Fruit fly (Drosophila melanogaster) whole organism, embryonic: ENCODE measurements around the gene wdn.

Experiments
- Aef1 ChIP-seq: fragments of 200-800 bp; sonication (Bioruptor generic); IDR thresholded peaks from 3 replicates; pipeline ENCODE4 v1.3.6; 2022; ENCODE audit warnings: missing biosample characterization, missing genetic modification characterization
- Antp ChIP-seq: fragments of 200-800 bp; sonication (Bioruptor generic); optimal IDR thresholded peaks from 3 replicates; lab custom pipeline; 2016; ENCODE audit warnings: missing biosample characterization, missing genetic modification characterization
- Atf6 ChIP-seq: fragments of 200-800 bp; sonication (Bioruptor generic); IDR thresholded peaks from 2 replicates; pipeline ENCODE4 v1.3.6; 2022; ENCODE audit warnings: missing biosample characterization, missing genetic modification characterization
- Bgb ChIP-seq: fragments of 200-800 bp; sonication (Bioruptor generic); IDR thresholded peaks from 2 replicates; pipeline ENCODE4 v1.3.6; 2022; ENCODE audit warnings: missing biosample characterization, missing genetic modification characterization; ENCODE audit not compliant: partially characterized antibody
- CG11247 ChIP-seq: fragments of 200-800 bp; sonication (Bioruptor generic); IDR thresholded peaks from 2 replicates; pipeline ENCODE4 v1.3.6; 2022; ENCODE audit warnings: missing biosample characterization, missing genetic modification characterization
- CG11398 ChIP-seq: fragments of 200-800 bp; sonication (Bioruptor generic); optimal IDR thresholded peaks from 2 replicates; lab custom pipeline; 2016; ENCODE audit warnings: missing biosample characterization, missing genetic modification characterization
- CG12769 ChIP-seq: fragments of 200-800 bp; sonication (Bioruptor generic); optimal IDR thresholded peaks from 2 replicates; lab custom pipeline; 2019; ENCODE audit warnings: missing biosample characterization, mild to moderate bottlenecking, missing genetic modification characterization, moderate library complexity
- CG13287 ChIP-seq: fragments of 200-800 bp; sonication (Bioruptor generic); IDR thresholded peaks from 2 replicates; pipeline ENCODE4 v1.3.6; 2022; ENCODE audit warnings: missing biosample characterization, missing genetic modification characterization; ENCODE audit not compliant: partially characterized antibody
- CG13424 ChIP-seq: fragments of 200-800 bp; sonication (Bioruptor generic); optimal IDR thresholded peaks from 2 replicates; lab custom pipeline; 2019; ENCODE audit warnings: missing biosample characterization, mild to moderate bottlenecking, missing genetic modification characterization, moderate library complexity
- CG13775 ChIP-seq: fragments of 200-800 bp; sonication (Bioruptor generic); optimal IDR thresholded peaks from 3 replicates; lab custom pipeline; 2017; ENCODE audit warnings: missing biosample characterization, mild to moderate bottlenecking, missing genetic modification characterization
- CG1529 ChIP-seq: fragments of 200-800 bp; sonication (Bioruptor generic); optimal IDR thresholded peaks from 3 replicates; lab custom pipeline; 2018; ENCODE audit warnings: missing biosample characterization, missing genetic modification characterization
- CG15479 ChIP-seq: fragments of 200-800 bp; sonication (Bioruptor generic); optimal IDR thresholded peaks from 3 replicates; lab custom pipeline; 2019; ENCODE audit warnings: missing biosample characterization, mild to moderate bottlenecking, missing genetic modification characterization, moderate library complexity
- CG15514 ChIP-seq: fragments of 200-800 bp; sonication (Bioruptor generic); optimal IDR thresholded peaks from 3 replicates; lab custom pipeline; 2017; ENCODE audit warnings: missing biosample characterization, missing genetic modification characterization, mild to moderate bottlenecking, moderate library complexity, missing genetic modification reagents
- CG16815 ChIP-seq: fragments of 200-800 bp; sonication (Bioruptor generic); optimal IDR thresholded peaks from 3 replicates; lab custom pipeline; 2017; ENCODE audit warnings: missing biosample characterization, mild to moderate bottlenecking, missing genetic modification characterization
- CG17186 ChIP-seq: fragments of 200-800 bp; sonication (Bioruptor generic); optimal IDR thresholded peaks from 3 replicates; lab custom pipeline; 2017; ENCODE audit warnings: missing biosample characterization, missing genetic modification reagents, missing genetic modification characterization
- CG2129 ChIP-seq: fragments of 200-800 bp; sonication (Bioruptor generic); IDR thresholded peaks from 2 replicates; pipeline ENCODE4 v1.3.6; 2022; ENCODE audit warnings: missing biosample characterization, missing genetic modification characterization; ENCODE audit not compliant: partially characterized antibody
- CG30020 ChIP-seq: fragments of 200-800 bp; optimal IDR thresholded peaks from 2 replicates; lab custom pipeline; 2019; ENCODE audit warnings: missing biosample characterization, mild to moderate bottlenecking, missing genetic modification characterization, moderate library complexity
- CG32767 ChIP-seq: fragments of 200-800 bp; sonication (Bioruptor generic); IDR thresholded peaks from 2 replicates; pipeline ENCODE4 v1.3.6; 2022; ENCODE audit warnings: missing biosample characterization, missing genetic modification characterization
- CG3838 ChIP-seq: fragments of 200-800 bp; sonication (Bioruptor generic); optimal IDR thresholded peaks from 3 replicates; lab custom pipeline; 2016; ENCODE audit warnings: missing biosample characterization, missing genetic modification characterization
- CG6654 ChIP-seq: fragments of 200-800 bp; sonication (Bioruptor generic); optimal IDR thresholded peaks from 2 replicates; lab custom pipeline; 2017; ENCODE audit warnings: missing biosample characterization, mild to moderate bottlenecking, missing genetic modification characterization
- CG6854 ChIP-seq: fragments of 200-800 bp; sonication (Bioruptor generic); optimal IDR thresholded peaks from 3 replicates; lab custom pipeline; 2017; ENCODE audit warnings: missing biosample characterization, mild to moderate bottlenecking, missing genetic modification characterization
- CG8089 ChIP-seq: fragments of 200-800 bp; sonication (Bioruptor generic); optimal IDR thresholded peaks from 3 replicates; lab custom pipeline; 2016; ENCODE audit warnings: missing biosample characterization, missing genetic modification characterization
- CG9437 ChIP-seq: fragments of 200-800 bp; sonication (Bioruptor generic); optimal IDR thresholded peaks from 2 replicates; lab custom pipeline; 2018; ENCODE audit warnings: missing biosample characterization, mild to moderate bottlenecking, missing genetic modification characterization
- CTCF ChIP-seq: fragments of 200-800 bp; sonication (Bioruptor generic); optimal IDR thresholded peaks from 2 replicates; lab custom pipeline; 2017; ENCODE audit warnings: missing biosample characterization, mild to moderate bottlenecking, missing genetic modification characterization, moderate library complexity
- Deaf1 ChIP-seq: fragments of 200-800 bp; optimal IDR thresholded peaks from 3 replicates; lab custom pipeline; 2019; ENCODE audit warnings: missing biosample characterization, mild to moderate bottlenecking, missing genetic modification characterization, moderate library complexity
- Elba2 ChIP-seq: fragments of 200-800 bp; sonication (Bioruptor generic); optimal IDR thresholded peaks from 3 replicates; lab custom pipeline; 2016; ENCODE audit warnings: missing biosample characterization, missing genetic modification characterization
- Fer3 ChIP-seq: fragments of 200-800 bp; sonication (Bioruptor generic); optimal IDR thresholded peaks from 2 replicates; lab custom pipeline; 2018; ENCODE audit warnings: missing biosample characterization, mild to moderate bottlenecking, missing genetic modification characterization, moderate library complexity
- Jarid2 ChIP-seq: fragments of 200-800 bp; sonication (Bioruptor generic); optimal IDR thresholded peaks from 3 replicates; lab custom pipeline; 2017; ENCODE audit warnings: mild to moderate bottlenecking, missing biosample characterization, missing genetic modification reagents, missing genetic modification characterization
- Meics ChIP-seq: fragments of 200-800 bp; sonication (Bioruptor generic); optimal IDR thresholded peaks from 2 replicates; lab custom pipeline; 2017; ENCODE audit warnings: missing biosample characterization, mild to moderate bottlenecking, missing genetic modification characterization
- NC2α ChIP-seq: fragments of 200-800 bp; sonication (Bioruptor generic); optimal IDR thresholded peaks from 2 replicates; lab custom pipeline; 2016; ENCODE audit warnings: missing biosample characterization, missing genetic modification characterization
- Nf-YC ChIP-seq: fragments of 200-800 bp; optimal IDR thresholded peaks from 3 replicates; lab custom pipeline; 2019; ENCODE audit warnings: missing biosample characterization, mild to moderate bottlenecking, missing genetic modification characterization, moderate library complexity
- PHDP ChIP-seq: fragments of 200-800 bp; sonication (Bioruptor generic); optimal IDR thresholded peaks from 3 replicates; lab custom pipeline; 2018; ENCODE audit warnings: missing biosample characterization, mild to moderate bottlenecking, missing genetic modification characterization, moderate library complexity
- Sin3A ChIP-seq: fragments of >200 bp; optimal IDR thresholded peaks from 2 replicates; lab custom pipeline; 2018
- Xbp1 ChIP-seq: fragments of 200-800 bp; sonication (Bioruptor generic); optimal IDR thresholded peaks from 3 replicates; lab custom pipeline; 2016; ENCODE audit warnings: missing biosample characterization, mild to moderate bottlenecking, missing genetic modification characterization
- ac ChIP-seq: fragments of 200-800 bp; sonication (Bioruptor generic); optimal IDR thresholded peaks from 3 replicates; lab custom pipeline; 2017; ENCODE audit warnings: missing biosample characterization, mild to moderate bottlenecking, missing genetic modification characterization
- ash1 ChIP-seq: fragments of 200-800 bp; sonication (Bioruptor generic); optimal IDR thresholded peaks from 2 replicates; lab custom pipeline; 2018; ENCODE audit warnings: missing biosample characterization, mild to moderate bottlenecking, missing genetic modification characterization
- cato ChIP-seq: fragments of 200-800 bp; sonication (Bioruptor generic); optimal IDR thresholded peaks from 2 replicates; lab custom pipeline; 2016; ENCODE audit warnings: missing biosample characterization, missing genetic modification characterization, borderline replicate concordance
- dysf ChIP-seq: fragments of 200-800 bp; sonication (Bioruptor generic); IDR thresholded peaks from 3 replicates; pipeline ENCODE4 v1.3.6; 2022; ENCODE audit warnings: missing biosample characterization, missing genetic modification characterization
- ewg ChIP-seq: fragments of 200-800 bp; sonication (Bioruptor generic); optimal IDR thresholded peaks from 3 replicates; lab custom pipeline; 2017; ENCODE audit warnings: mild to moderate bottlenecking, missing biosample characterization, missing genetic modification reagents, missing genetic modification characterization
- gem ChIP-seq: fragments of 200-800 bp; sonication (Bioruptor generic); optimal IDR thresholded peaks from 2 replicates; lab custom pipeline; 2019; ENCODE audit warnings: missing biosample characterization, mild to moderate bottlenecking, missing genetic modification characterization, moderate library complexity
- grn ChIP-seq: fragments of 200-800 bp; sonication (Bioruptor generic); optimal IDR thresholded peaks from 3 replicates; lab custom pipeline; 2017; ENCODE audit warnings: missing biosample characterization, missing genetic modification characterization
- inv ChIP-seq: fragments of 200-800 bp; sonication (Bioruptor generic); IDR thresholded peaks from 2 replicates; pipeline ENCODE4 v1.3.6; 2022; ENCODE audit warnings: missing biosample characterization, missing genetic modification characterization; ENCODE audit not compliant: partially characterized antibody
- jigr1 ChIP-seq: fragments of 200-800 bp; sonication (Bioruptor generic); IDR thresholded peaks from 3 replicates; pipeline ENCODE4 v1.3.6; 2022; ENCODE audit warnings: missing biosample characterization, missing genetic modification characterization
- klu ChIP-seq: fragments of 200-800 bp; sonication (Bioruptor generic); IDR thresholded peaks from 2 replicates; pipeline ENCODE4 v1.3.6; 2022; ENCODE audit warnings: missing biosample characterization, missing genetic modification characterization
- nau ChIP-seq: fragments of 200-800 bp; sonication (Bioruptor generic); optimal IDR thresholded peaks from 3 replicates; lab custom pipeline; 2017; ENCODE audit warnings: missing biosample characterization, mild to moderate bottlenecking, missing genetic modification characterization, missing genetic modification reagents
- schlank ChIP-seq: fragments of 200-800 bp; sonication (Bioruptor generic); optimal IDR thresholded peaks from 2 replicates; lab custom pipeline; 2018; ENCODE audit warnings: missing biosample characterization, mild to moderate bottlenecking, missing genetic modification characterization
- slbo ChIP-seq: fragments of 200-800 bp; sonication (Bioruptor generic); IDR thresholded peaks from 2 replicates; pipeline ENCODE4 v1.3.6; 2022; ENCODE audit warnings: missing biosample characterization, missing genetic modification characterization
- sna ChIP-seq: fragments of 200-800 bp; sonication (Bioruptor generic); IDR thresholded peaks from 2 replicates; pipeline ENCODE4 v1.3.6; 2022; ENCODE audit warnings: missing biosample characterization, missing genetic modification characterization; ENCODE audit not compliant: partially characterized antibody
- vfl ChIP-seq: fragments of 200-800 bp; sonication (Bioruptor generic); optimal IDR thresholded peaks from 2 replicates; lab custom pipeline; 2016; ENCODE audit warnings: missing biosample characterization, missing genetic modification characterization

The wdn gene

DNA sequence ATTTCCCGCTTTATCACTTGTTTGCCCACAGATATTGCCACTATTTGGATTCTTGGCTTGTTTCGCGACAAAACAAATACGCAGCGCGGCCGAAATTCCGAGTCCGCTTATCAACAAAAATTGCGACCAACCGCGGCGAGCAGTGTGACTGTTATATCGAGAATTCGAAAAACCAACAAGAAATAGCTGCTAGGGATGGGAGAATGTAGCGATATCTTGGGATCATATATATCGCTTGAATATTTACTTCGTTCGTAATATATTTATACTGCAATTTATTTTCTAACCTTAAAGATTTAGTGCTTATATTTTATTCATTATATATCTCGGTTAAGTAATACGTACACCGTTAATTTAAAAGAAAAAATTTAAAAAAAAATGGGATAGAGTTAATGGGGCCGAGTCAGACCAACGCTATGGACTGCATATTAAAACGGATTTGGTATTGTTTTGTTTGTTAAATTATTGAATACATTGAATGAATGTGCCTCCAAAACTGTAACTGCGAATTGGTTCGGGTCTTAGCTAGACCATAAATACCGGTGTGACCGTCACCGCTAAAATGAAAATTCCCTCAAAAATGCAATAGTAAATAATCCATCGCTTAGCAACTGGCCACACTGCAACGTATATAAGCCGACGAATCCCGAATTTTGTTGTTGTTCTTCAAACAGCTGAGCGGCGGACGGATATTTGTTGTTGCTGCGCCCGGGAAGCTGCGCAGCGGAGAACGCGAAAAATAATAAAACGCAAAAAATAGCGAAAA, 33.7 kb upstream of the wdn start, which contains the start of the genes Apc and spg (continued):
- TF ChIP-seq slbo, result peak; percentile 47
- peak; percentile 32 for TF ChIP-seq CG3838 (GFP tag; lab: Kevin White, UChicago)
- TF ChIP-seq CG1529, result peak; percentile 31
- TF ChIP-seq CG13775 (GFP tag; lab: Kevin White, UChicago), result peak; percentile 3
- TF ChIP-seq Nf-YC (tag; lab: Kevin White, UChicago), result peak; percentile 46
- no peak for TF ChIP-seq CG32767
- peak; percentile 48; the same call in 1 of the 2 replicates for TF ChIP-seq Atf6 (GFP tag; lab: Robert Waterston, UW)
- TF ChIP-seq CG30020, result peak; percentile 25
- peak; percentile 60 for TF ChIP-seq CG2129 (GFP tag; lab: Robert Waterston, UW)
- peak; percentile 29 for TF ChIP-seq ash1
- TF ChIP-seq cato (GFP tag; lab: Kevin White, UChicago), result peak; percentile 37
- peak; percentile 36 for TF ChIP-seq CG17186 (GFP tag; lab: Kevin White, UChicago)
- peak; percentile 8 for TF ChIP-seq ac (GFP tag; lab: Kevin White, UChicago)
- peak; percentile 25 for TF ChIP-seq CG8089 (GFP tag; lab: Kevin White, UChicago)
- TF ChIP-seq CG9437 (GFP tag; lab: Kevin White, UChicago), result no peak
- TF ChIP-seq CTCF (GFP tag; lab: Kevin White, UChicago), result no peak
- peak; percentile 40 for TF ChIP-seq nau
- TF ChIP-seq Deaf1 (tag; lab: Kevin White, UChicago), result peak; percentile 30
- peak; percentile 84 for TF ChIP-seq CG12769
- TF ChIP-seq schlank (tag; lab: Kevin White, UChicago), result peak; percentile 47
- TF ChIP-seq Fer3 (tag; lab: Kevin White, UChicago), result peak; percentile 29
- TF ChIP-seq dysf (GFP tag; lab: Robert Waterston, UW), result peak; percentile 31; the same call in 1 of the 3 replicates
- peak; percentile 32 for TF ChIP-seq CG6854 (GFP tag; lab: Kevin White, UChicago)
- peak; percentile 65 for TF ChIP-seq Bgb (GFP tag; lab: Robert Waterston, UW)
- TF ChIP-seq Sin3A (lab: Kevin White, UChicago), result peak; percentile 58
- TF ChIP-seq jigr1, result peak; percentile 53; the same call in 1 of the 3 replicates
- TF ChIP-seq Meics (GFP tag; lab: Kevin White, UChicago), result peak; percentile 61
- peak; percentile 61 for TF ChIP-seq inv (GFP tag; lab: Robert Waterston, UW)
- no peak for TF ChIP-seq Antp
- peak; percentile 57 for TF ChIP-seq CG11398 (GFP tag; lab: Kevin White, UChicago)
- peak; percentile 99 for TF ChIP-seq CG6654 (GFP tag; lab: Kevin White, UChicago)
- TF ChIP-seq CG16815 (GFP tag; lab: Kevin White, UChicago), result peak; percentile 1
- TF ChIP-seq CG15514 (GFP tag; lab: Kevin White, UChicago), result peak; percentile 64
- peak; percentile 86 for TF ChIP-seq Jarid2 (GFP tag; lab: Kevin White, UChicago)
- TF ChIP-seq grn (GFP tag; lab: Kevin White, UChicago), result peak; percentile 32
- peak; percentile 50 for TF ChIP-seq vfl
- peak; percentile 42; the same call in 1 of the 2 replicates for TF ChIP-seq CG11247 (GFP tag; lab: Robert Waterston, UW)
- TF ChIP-seq Aef1, result peak; percentile 77
- TF ChIP-seq klu (GFP tag; lab: Robert Waterston, UW), result no peak
- TF ChIP-seq CG15479 (GFP tag; lab: Kevin White, UChicago), result peak; percentile 89
- TF ChIP-seq PHDP (tag; lab: Kevin White, UChicago), result peak; percentile 53
- TF ChIP-seq Elba2 (GFP tag; lab: Kevin White, UChicago), result no peak
- peak; percentile 26 for TF ChIP-seq Xbp1
- TF ChIP-seq sna (GFP tag; lab: Robert Waterston, UW), result peak; percentile 77
- peak; percentile 80 for TF ChIP-seq CG13287 (GFP tag; lab: Robert Waterston, UW)
- TF ChIP-seq gem (tag; lab: Kevin White, UChicago), result peak; percentile 50
- peak; percentile 50 for TF ChIP-seq ewg (GFP tag; lab: Kevin White, UChicago)
- peak; percentile 76 for TF ChIP-seq NC2α (GFP tag; lab: Kevin White, UChicago)
- peak; percentile 47 for TF ChIP-seq CG13424 (tag; lab: Kevin White, UChicago)
